Fruit fly (Drosophila melanogaster) whole organism, wandering third instar larva: ENCODE data around the gene Scm.

Experiments used
- Abd-B ChIP-seq: fragments of >200 bp; optimal IDR thresholded peaks from 2 replicates; lab custom pipeline; 2017; ENCODE audit warnings: missing biosample characterization, missing genetic modification characterization
- CG32264 ChIP-seq: fragments of 200-800 bp; sonication (Bioruptor generic); optimal IDR thresholded peaks from 2 replicates; lab custom pipeline; 2016; ENCODE audit warnings: missing biosample characterization, missing genetic modification characterization
- CrebA ChIP-seq: fragments of 200-800 bp; sonication (Bioruptor generic); optimal IDR thresholded peaks from 2 replicates; lab custom pipeline; 2016; ENCODE audit warnings: missing biosample characterization, mild to moderate bottlenecking, missing genetic modification characterization, borderline replicate concordance
- Dfd ChIP-seq: fragments of >200 bp; optimal IDR thresholded peaks from 2 replicates; lab custom pipeline; 2017; ENCODE audit warnings: missing biosample characterization, missing genetic modification characterization
- Dif ChIP-seq: fragments of 200-275, 200-300 bp; sonication (Bioruptor generic); optimal IDR thresholded peaks from 2 replicates; lab custom pipeline; 2018; ENCODE audit warnings: missing biosample characterization, missing genetic modification characterization; ENCODE audit not compliant: partially characterized antibody
- GATAd ChIP-seq: sonication (Bioruptor generic); optimal IDR thresholded peaks from 2 replicates; lab custom pipeline; 2016; ENCODE audit warnings: missing biosample characterization, missing genetic modification characterization
- Hnf4 ChIP-seq: fragments of 200-800 bp; sonication (Bioruptor generic); optimal IDR thresholded peaks from 2 replicates; lab custom pipeline; 2016; ENCODE audit warnings: missing biosample characterization, mild to moderate bottlenecking, missing genetic modification characterization
- Hr83 ChIP-seq: fragments of 200-300 bp; sonication (Bioruptor generic); optimal IDR thresholded peaks from 2 replicates; lab custom pipeline; 2016; ENCODE audit warnings: missing biosample characterization, mild to moderate bottlenecking, missing genetic modification characterization, moderate library complexity; ENCODE audit not compliant: poor library complexity, severe bottlenecking
- Mio ChIP-seq: sonication (Bioruptor generic); optimal IDR thresholded peaks from 2 replicates; lab custom pipeline; 2016; ENCODE audit warnings: missing biosample characterization, missing genetic modification characterization
- Myc ChIP-seq: fragments of >200 bp; optimal IDR thresholded peaks from 2 replicates; lab custom pipeline; 2017
- OdsH ChIP-seq: fragments of 200-800 bp; sonication (Bioruptor generic); optimal IDR thresholded peaks from 2 replicates; lab custom pipeline; 2016; ENCODE audit warnings: missing biosample characterization, mild to moderate bottlenecking, missing genetic modification characterization
- Rel ChIP-seq, 2 experiments: fragments of 200-800 bp; sonication (Bioruptor generic) in 1 of 2; optimal IDR thresholded peaks; 2 replicates in 1 of 2; 3 replicates in 1 of 2; lab custom pipeline; 2016 to 2019; ENCODE audit warnings: mild to moderate bottlenecking in 2 of 2, missing biosample characterization in 2 of 2, missing genetic modification characterization in 2 of 2, moderate library complexity in 1 of 2
- Sp1 ChIP-seq: fragments of 200-800 bp; sonication (Bioruptor generic); optimal IDR thresholded peaks from 3 replicates; lab custom pipeline; 2019; ENCODE audit warnings: missing biosample characterization, mild to moderate bottlenecking, missing genetic modification characterization, moderate library complexity
- dl ChIP-seq, 2 experiments: fragments of 175-275, 200-275 bp in 1 of 2; fragments of 200-275 bp in 1 of 2; sonication (Bioruptor generic); optimal IDR thresholded peaks; lab custom pipeline; 2018; ENCODE audit warnings: mild to moderate bottlenecking in 2 of 2, missing biosample characterization in 2 of 2, missing genetic modification characterization in 2 of 2, moderate library complexity in 2 of 2; ENCODE audit not compliant: partially characterized antibody in 2 of 2, insufficient read depth in 1 of 2
- dmrt93B ChIP-seq: fragments of 200-800 bp; sonication (Bioruptor generic); optimal IDR thresholded peaks from 2 replicates; lab custom pipeline; 2018; ENCODE audit warnings: missing biosample characterization, mild to moderate bottlenecking, missing genetic modification characterization
- dsf ChIP-seq: sonication (Bioruptor generic); optimal IDR thresholded peaks from 2 replicates; lab custom pipeline; 2016; ENCODE audit warnings: missing biosample characterization, missing genetic modification characterization, borderline replicate concordance
- foxo ChIP-seq, 2 experiments: fragments of 200-800 bp; sonication (Bioruptor generic); optimal IDR thresholded peaks; 2 replicates in 1 of 2; 3 replicates in 1 of 2; lab custom pipeline; 2016 to 2017; ENCODE audit warnings: missing biosample characterization in 2 of 2, missing genetic modification characterization in 2 of 2
- fru ChIP-seq: fragments of 200-800 bp; sonication (Bioruptor generic); optimal IDR thresholded peaks from 3 replicates; lab custom pipeline; 2016; ENCODE audit warnings: missing biosample characterization, mild to moderate bottlenecking, missing genetic modification characterization
- h ChIP-seq: fragments of 200-800 bp; sonication (Bioruptor generic); optimal IDR thresholded peaks from 3 replicates; lab custom pipeline; 2016; ENCODE audit warnings: missing biosample characterization, mild to moderate bottlenecking, missing genetic modification characterization
- jim ChIP-seq: fragments of 175-275, 200-325 bp; sonication (Bioruptor generic); optimal IDR thresholded peaks from 2 replicates; lab custom pipeline; 2016; ENCODE audit warnings: missing biosample characterization, mild to moderate bottlenecking, missing genetic modification characterization
- psq ChIP-seq: fragments of 200-800 bp; sonication (Bioruptor generic); optimal IDR thresholded peaks from 3 replicates; lab custom pipeline; 2017; ENCODE audit warnings: missing biosample characterization, mild to moderate bottlenecking, missing genetic modification characterization, moderate library complexity
- sage ChIP-seq: fragments of 200-800 bp; sonication (Bioruptor generic); optimal IDR thresholded peaks from 2 replicates; lab custom pipeline; 2016; ENCODE audit warnings: missing biosample characterization, mild to moderate bottlenecking, missing genetic modification characterization
- sv ChIP-seq: fragments of 200-800 bp; sonication (Bioruptor generic); optimal IDR thresholded peaks from 3 replicates; lab custom pipeline; 2016; ENCODE audit warnings: missing biosample characterization, missing genetic modification characterization
- usp ChIP-seq: fragments of >200 bp; optimal IDR thresholded peaks from 2 replicates; lab custom pipeline; 2017; ENCODE audit warnings: missing biosample characterization, missing genetic modification characterization
- woc ChIP-seq: sonication (Bioruptor generic); optimal IDR thresholded peaks from 2 replicates; lab custom pipeline; 2016; ENCODE audit warnings: missing biosample characterization, mild to moderate bottlenecking, missing genetic modification characterization

Scm gene

DNA sequence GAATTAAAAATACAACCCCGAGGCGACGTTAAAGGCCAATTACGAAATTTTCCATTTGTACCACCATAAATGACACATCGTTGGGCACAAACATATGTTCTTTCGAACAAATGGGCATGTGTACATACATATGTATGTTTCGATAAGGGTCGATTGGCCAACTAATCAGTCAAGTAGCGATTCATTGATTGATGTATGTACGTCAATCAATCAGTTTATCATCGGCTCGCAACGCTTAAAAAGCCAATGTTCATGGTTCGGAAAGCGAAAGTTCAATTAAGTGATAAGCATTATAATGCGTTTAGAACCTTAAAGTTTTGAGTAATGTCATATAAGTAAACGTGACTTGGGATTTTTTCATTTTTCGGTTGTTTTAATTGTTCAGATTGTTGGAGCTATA, 7.2 kb upstream of the Scm start:
- TF ChIP-seq foxo (GFP tag; optimal IDR thresholded peaks at IDR 0.05; lab: Kevin White, UChicago) (no peak), Abd-B (GFP tag; lab: Kevin White, UChicago) (no peak), fru (GFP tag; lab: Kevin White, UChicago) (no peak), Dfd (no peak), dl (GFP tag; optimal IDR thresholded peaks at IDR 0.05; lab: Kevin White, UChicago; ENCODE audit: insufficient read depth in 1 of 2, partially characterized antibody in 2 of 2) (no peak), dsf (no peak), Sp1 (GFP tag; lab: Kevin White, UChicago) (no peak), GATAd (GFP tag; lab: Kevin White, UChicago) (no peak), Dif (no peak)

DNA sequence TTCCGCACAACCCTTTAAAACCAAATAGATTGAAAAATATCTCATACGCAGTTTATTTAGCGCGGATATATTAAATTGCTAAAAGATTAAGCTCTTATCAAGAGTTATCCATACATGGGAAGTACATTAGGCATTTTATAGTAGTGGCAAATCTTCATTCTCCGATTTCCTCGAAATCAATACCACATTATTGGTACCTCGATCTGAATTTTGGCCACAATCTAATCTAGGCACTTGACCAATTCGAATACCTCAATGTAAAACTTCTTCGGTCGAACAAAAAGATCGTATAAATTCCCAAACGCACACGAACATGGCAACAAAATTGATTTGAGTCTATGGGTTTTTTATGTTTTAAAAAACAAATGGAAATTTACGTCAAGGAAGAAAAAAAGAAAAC, 6.6 kb upstream of the Scm start:
- TF ChIP-seq Mio (GFP tag; lab: Kevin White, UChicago) (no peak), Abd-B (GFP tag; lab: Kevin White, UChicago) (no peak), Dif (no peak), Rel (GFP tag; optimal IDR thresholded peaks at IDR 0.05; lab: Kevin White, UChicago) (no peak), Rel (tag; optimal IDR thresholded peaks at IDR 0.05; lab: Kevin White, UChicago) (peak; percentile 67)

DNA sequence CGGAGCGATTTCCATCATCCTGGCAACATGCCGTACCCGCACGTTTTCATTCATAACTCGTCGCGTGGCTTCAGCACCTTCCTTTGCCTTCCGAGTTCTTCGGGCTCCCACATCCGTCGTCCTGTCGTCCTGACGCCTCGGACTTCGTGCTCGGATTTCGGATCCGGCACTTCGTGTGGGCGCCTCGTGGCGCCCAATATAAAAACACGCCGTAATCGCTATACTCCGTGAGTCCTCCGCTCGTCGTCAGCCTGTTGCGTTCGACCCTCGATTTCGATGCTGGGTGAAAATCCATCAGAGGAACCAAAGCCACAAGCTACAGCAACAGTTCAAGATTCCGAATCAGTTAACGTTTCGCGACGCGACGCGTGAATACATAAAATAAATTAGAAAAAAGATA, 2.9 kb upstream of the Scm start:
- TF ChIP-seq CG32264 (GFP tag; lab: Kevin White, UChicago) (no peak), Mio (GFP tag; lab: Kevin White, UChicago) (no peak), Abd-B (GFP tag; lab: Kevin White, UChicago) (no peak), CrebA (GFP tag; lab: Kevin White, UChicago) (no peak), psq (GFP tag; lab: Kevin White, UChicago) (no peak), OdsH (GFP tag; lab: Kevin White, UChicago) (no peak), usp (GFP tag; lab: Kevin White, UChicago) (no peak)

DNA sequence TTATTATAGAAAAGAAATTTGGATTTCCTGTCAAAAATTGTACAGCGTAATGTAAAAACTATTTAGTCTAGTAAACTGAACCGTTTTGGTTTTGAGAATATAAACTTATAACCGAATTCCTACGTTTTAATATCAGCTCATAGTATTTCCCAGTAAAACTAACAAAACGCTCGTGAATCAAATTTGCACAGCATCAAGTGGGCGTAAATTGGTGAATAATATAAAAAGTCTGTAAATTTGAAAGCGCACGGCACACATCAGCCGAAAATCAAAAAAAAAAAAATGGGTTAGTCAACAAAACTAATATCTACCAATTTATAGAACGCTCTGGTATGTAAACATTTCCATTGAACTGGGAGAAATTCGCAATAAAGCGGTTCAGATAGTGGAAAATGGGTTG, 471 bp upstream of the Scm start, which contains the start of gene Dh44:
Gene Dh44 (plus strand): TSS at position 301 of the 400 bp plus-strand sequence.
- TF ChIP-seq sv (GFP tag; lab: Kevin White, UChicago) (no peak), Rel (GFP tag; optimal IDR thresholded peaks at IDR 0.05; lab: Kevin White, UChicago) (no peak), Rel (tag; optimal IDR thresholded peaks at IDR 0.05; lab: Kevin White, UChicago) (no peak), usp (GFP tag; lab: Kevin White, UChicago) (no peak), dmrt93B (no peak), Hnf4 (GFP tag; lab: Kevin White, UChicago) (no peak), woc (GFP tag; lab: Kevin White, UChicago) (no peak), fru (GFP tag; lab: Kevin White, UChicago) (no peak), h (GFP tag; lab: Kevin White, UChicago) (no peak), sage (GFP tag; lab: Kevin White, UChicago) (no peak)
- TF ChIP-seq, all 38 proteins: peak for 0

DNA sequence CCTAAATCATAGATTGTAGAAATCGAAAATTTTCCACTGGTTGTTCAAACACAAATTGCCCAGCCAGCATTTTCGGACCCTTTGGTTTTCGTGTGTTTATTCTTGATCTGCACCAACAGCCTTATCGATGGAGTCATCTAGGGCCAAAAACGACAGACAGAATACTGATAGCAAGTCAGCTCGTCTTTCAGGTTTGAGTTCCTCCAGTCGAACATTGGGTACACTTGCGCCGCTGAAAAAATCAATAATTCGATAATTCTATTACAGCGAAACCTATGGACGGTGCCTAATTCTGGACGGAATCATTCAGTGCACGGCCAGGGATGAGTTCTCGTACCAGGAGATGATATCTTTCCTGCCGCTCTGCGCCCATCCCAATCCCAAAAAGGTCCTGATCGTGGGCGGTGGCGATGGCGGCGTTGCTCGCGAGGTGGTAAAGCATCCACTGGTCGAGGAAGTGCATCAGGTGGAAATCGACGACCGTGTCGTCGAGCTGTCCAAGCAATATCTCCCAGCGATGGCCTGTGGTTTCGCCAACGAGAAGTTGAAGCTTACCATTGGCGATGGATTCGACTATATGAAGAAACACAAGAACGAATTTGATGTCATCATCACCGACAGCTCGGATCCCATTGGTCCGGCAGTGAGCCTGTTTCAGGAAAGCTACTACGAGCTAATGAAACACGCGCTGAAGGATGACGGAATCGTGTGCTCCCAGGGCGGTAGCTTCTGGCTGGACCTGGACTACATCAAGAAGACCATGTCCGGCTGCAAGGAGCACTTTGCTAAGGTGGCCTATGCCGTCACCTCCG, 5.1 kb downstream of the Scm start:
- no peak for TF ChIP-seq dsf
- no peak for TF ChIP-seq GATAd (GFP tag; lab: Kevin White, UChicago)

DNA sequence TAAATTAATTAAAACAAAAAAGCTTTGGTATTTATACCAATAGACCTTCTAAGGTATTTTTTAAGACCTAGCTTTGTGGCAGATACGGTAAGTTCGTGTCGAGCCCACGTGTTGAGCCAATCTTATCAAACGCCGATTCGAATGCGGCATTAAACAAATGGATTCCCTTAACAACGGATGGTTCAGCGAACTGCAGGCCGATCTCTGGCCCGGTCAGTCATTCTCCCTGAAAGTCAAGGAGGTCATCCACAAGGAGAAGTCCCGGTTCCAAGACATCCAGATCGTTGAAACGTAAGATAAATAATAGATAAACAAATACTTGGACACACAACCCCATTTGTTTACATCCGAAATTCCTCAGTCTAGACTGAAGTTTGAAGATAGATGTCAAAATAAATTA, 5.8 kb downstream of the Scm start, which contains the start of gene SpdS:
Gene SpdS (plus strand): TSS at position 78 of the 400 bp plus-strand sequence.
- TF ChIP-seq jim (GFP tag; lab: Kevin White, UChicago): no peak
- no peak for TF ChIP-seq usp (GFP tag; lab: Kevin White, UChicago)
- no peak for TF ChIP-seq Hr83 (GFP tag; lab: Kevin White, UChicago)
- TF ChIP-seq Rel (GFP tag; optimal IDR thresholded peaks at IDR 0.05; lab: Kevin White, UChicago): no peak
- TF ChIP-seq Rel (tag; optimal IDR thresholded peaks at IDR 0.05; lab: Kevin White, UChicago): peak; percentile 48
- TF ChIP-seq Myc: no peak
